Worm (Caenorhabditis elegans): Measurements from ENCODE around the gene gars-1.

- TF ChIP-seq pqm-1 (tag; optimal IDR thresholded peaks at IDR 0.05) (no peak), aha-1 (tag; optimal IDR thresholded peaks at IDR 0.05) (no peak), nhr-28 (tag; optimal IDR thresholded peaks at IDR 0.05) (no peak), ceh-82 (tag; optimal IDR thresholded peaks at IDR 0.05) (no peak), nhr-85 (tag) (no peak), snu-23 (GFP tag; optimal IDR thresholded peaks at IDR 0.05) (no peak), ceh-88 (GFP tag; IDR thresholded peaks at IDR 0.05) (no peak), lsy-2 (tag; optimal IDR thresholded peaks at IDR 0.05) (no peak), ceh-8 (GFP tag; optimal IDR thresholded peaks at IDR 0.05) (no peak), alr-1 (tag; optimal IDR thresholded peaks at IDR 0.05; ENCODE audit: borderline replicate concordance) (no peak), ets-5 (GFP tag; IDR thresholded peaks at IDR 0.05) (no peak), nhr-11 (tag; optimal IDR thresholded peaks at IDR 0.05) (no peak), lin-13 (GFP tag; optimal IDR thresholded peaks at IDR 0.05) (no peak)
These were observed 12.4 kb downstream of the gars-1 start for ce11 chrIII:5150980-5151379.
